Fruit fly (Drosophila melanogaster): Measurements from ENCODE around the gene Mps1.
A peak's percentile ranks its signal among the peaks of the same experiment; 100 is the strongest.

Mps1 gene

dm6 chr3R:17718760-17719625 lies 47.9 kb downstream of the Mps1 start, which contains the start of gene Pxt (continued):
- TF ChIP-seq gce (GFP tag; IDR thresholded peaks at IDR 0.05) (no peak), CG7786 (GFP tag; optimal IDR thresholded peaks at IDR 0.05) (no peak), Dp (GFP tag; optimal IDR thresholded peaks at IDR 0.05) (peak; percentile 82), CG6813 (GFP tag; optimal IDR thresholded peaks at IDR 0.05) (no peak), tx (GFP tag; optimal IDR thresholded peaks at IDR 0.05) (no peak), btn (GFP tag; optimal IDR thresholded peaks at IDR 0.05) (no peak), danr (GFP tag; IDR thresholded peaks at IDR 0.05) (no peak), Elba2 (GFP tag; optimal IDR thresholded peaks at IDR 0.05) (peak; percentile 10), CG13624 (GFP tag; optimal IDR thresholded peaks at IDR 0.05) (no peak), TFAM (GFP tag; optimal IDR thresholded peaks at IDR 0.05) (no peak), E2f2 (GFP tag; IDR thresholded peaks at IDR 0.05) (peak; percentile 87), fd102C (GFP tag; optimal IDR thresholded peaks at IDR 0.05) (no peak), Opbp (GFP tag; IDR thresholded peaks at IDR 0.05; ENCODE audit: partially characterized antibody) (peak; percentile 21; the same call in 1 of the 3 replicates), Dref (GFP tag; IDR thresholded peaks at IDR 0.05) (peak; percentile 70), crp (GFP tag; optimal IDR thresholded peaks at IDR 0.05) (no peak), Dfd (GFP tag; optimal IDR thresholded peaks at IDR 0.05) (no peak), CG9215 (GFP tag; IDR thresholded peaks at IDR 0.05) (no peak), CG11456 (GFP tag; IDR thresholded peaks at IDR 0.05) (no peak), disco-r (GFP tag; optimal IDR thresholded peaks at IDR 0.05) (no peak), sd (tag; optimal IDR thresholded peaks at IDR 0.05) (peak; percentile 75), CG6791 (GFP tag; IDR thresholded peaks at IDR 0.05; ENCODE audit: partially characterized antibody) (peak; percentile 52; the same call in 2 of the 3 replicates), ftz-f1 (GFP tag; optimal IDR thresholded peaks at IDR 0.05) (no peak), kni (GFP tag; optimal IDR thresholded peaks at IDR 0.05) (no peak), al (GFP tag; IDR thresholded peaks at IDR 0.05) (no peak)
